Worm (Caenorhabditis elegans) whole organism, early embryonic: ENCODE measurements around the gene H14N18.2.

Experiments used
- B0310.2 ChIP-seq: sonication (generic microtip); optimal IDR thresholded peaks from 2 replicates; lab custom pipeline; 2016; ENCODE audit warnings: mild to moderate bottlenecking, missing genetic modification characterization, missing compliant biosample characterization
- F13C5.2 ChIP-seq: sonication (generic microtip); optimal IDR thresholded peaks from 2 replicates; lab custom pipeline; 2017; ENCODE audit warnings: mild to moderate bottlenecking, missing genetic modification characterization, inconsistent platforms, missing compliant biosample characterization
- aly-1 ChIP-seq: sonication (generic microtip); optimal IDR thresholded peaks from 2 replicates; lab custom pipeline; 2016; ENCODE audit warnings: missing genetic modification characterization, missing compliant biosample characterization
- ama-1 ChIP-seq: fragments of 150-350 bp; optimal IDR thresholded peaks from 2 replicates; lab custom pipeline; 2014
- ceh-13 ChIP-seq: fragments of 200-800 bp; sonication (Bioruptor generic); optimal IDR thresholded peaks from 2 replicates; lab custom pipeline; 2018; ENCODE audit warnings: mild to moderate bottlenecking, missing genetic modification characterization, missing compliant biosample characterization
- ceh-36 ChIP-seq: sonication (generic microtip); optimal IDR thresholded peaks from 2 replicates; lab custom pipeline; 2016; ENCODE audit warnings: missing genetic modification characterization, inconsistent platforms, missing compliant biosample characterization
- ets-7 ChIP-seq: sonication (generic microtip); optimal IDR thresholded peaks from 2 replicates; lab custom pipeline; 2016; ENCODE audit warnings: missing genotype, missing genetic modification characterization, missing compliant biosample characterization
- flt-1 ChIP-seq: fragments of 200-800 bp; sonication (Bioruptor generic); IDR thresholded peaks from 2 replicates; pipeline ENCODE4 v1.3.6; 2022; ENCODE audit warnings: missing genetic modification characterization, missing compliant biosample characterization
- hmbx-1 ChIP-seq: sonication (generic microtip); optimal IDR thresholded peaks from 2 replicates; lab custom pipeline; 2016; ENCODE audit warnings: mild to moderate bottlenecking, missing genetic modification characterization, missing compliant biosample characterization
- hmg-4 ChIP-seq: fragments of 200-800 bp; sonication (Bioruptor generic); optimal IDR thresholded peaks from 2 replicates; lab custom pipeline; 2018; ENCODE audit warnings: mild to moderate bottlenecking, missing genetic modification characterization, missing compliant biosample characterization
- hnd-1 ChIP-seq: sonication (generic microtip); optimal IDR thresholded peaks from 2 replicates; lab custom pipeline; 2016; ENCODE audit warnings: missing genetic modification characterization, missing compliant biosample characterization
- pes-1 ChIP-seq: fragments of 200-800 bp; sonication (Bioruptor generic); IDR thresholded peaks from 2 replicates; pipeline ENCODE4 v1.3.6; 2022; ENCODE audit warnings: missing genetic modification reagents, missing genetic modification characterization, missing compliant biosample characterization
- scrt-1 ChIP-seq: fragments of 200-800 bp; sonication (Bioruptor generic); IDR thresholded peaks from 2 replicates; pipeline ENCODE4 v1.3.6; 2022; ENCODE audit warnings: missing genetic modification characterization, missing compliant biosample characterization
- sea-1 ChIP-seq: fragments of 200-800 bp; sonication (Bioruptor generic); conservative IDR thresholded peaks from 2 replicates; pipeline ENCODE4 v1.3.6; 2022; ENCODE audit warnings: missing genetic modification characterization, missing compliant biosample characterization
- tbx-11 ChIP-seq: fragments of 200-800 bp; sonication (Bioruptor generic); IDR thresholded peaks from 2 replicates; pipeline ENCODE4 v1.3.6; 2022; ENCODE audit warnings: missing genetic modification characterization, missing compliant biosample characterization
- tbx-37 ChIP-seq: fragments of 200-800 bp; sonication (Bioruptor generic); conservative IDR thresholded peaks from 2 replicates; pipeline ENCODE4 v1.3.6; 2022; ENCODE audit warnings: missing genetic modification reagents, missing genetic modification characterization, missing compliant biosample characterization
- tra-4 ChIP-seq: sonication (generic microtip); optimal IDR thresholded peaks from 2 replicates; lab custom pipeline; 2017; ENCODE audit warnings: missing genetic modification characterization, missing compliant biosample characterization

Gene H14N18.2

ce11 chrV:8922781-8923180 is 9.6 kb upstream of the H14N18.2 start, which contains the start of gene ttr-47:
Gene ttr-47 (plus strand): TSS chrV:8923088.
- TF ChIP-seq ets-7 (tag; lab: Kevin White, UChicago) (no peak), ceh-36 (tag; lab: Kevin White, UChicago) (no peak), hmbx-1 (no peak), tbx-11 (GFP tag; lab: Robert Waterston, UW) (no peak), aly-1 (tag; lab: Kevin White, UChicago) (no peak), B0310.2 (tag; lab: Kevin White, UChicago) (no peak), hnd-1 (no peak), tra-4 (no peak), scrt-1 (no peak), ceh-13 (GFP tag; lab: Kevin White, UChicago) (no peak), F13C5.2 (tag; lab: Kevin White, UChicago) (no peak), hmg-4 (no peak), tbx-37 (GFP tag; lab: Robert Waterston, UW) (no peak), sea-1 (GFP tag; lab: Robert Waterston, UW) (no peak), flt-1 (GFP tag; lab: Robert Waterston, UW) (no peak), ama-1 (no peak), pes-1 (no peak)

ce11 chrV:8927715-8928114 is 4.7 kb upstream of the H14N18.2 start:
- no peak for TF ChIP-seq ceh-36 (tag; lab: Kevin White, UChicago)
- no peak for TF ChIP-seq F13C5.2 (tag; lab: Kevin White, UChicago)
- TF ChIP-seq hnd-1: no peak
- no peak for TF ChIP-seq sea-1 (GFP tag; lab: Robert Waterston, UW)
- no peak for TF ChIP-seq hmg-4
- TF ChIP-seq aly-1 (tag; lab: Kevin White, UChicago): no peak
- no peak for TF ChIP-seq pes-1
- no peak for TF ChIP-seq ceh-13 (GFP tag; lab: Kevin White, UChicago)
- no peak for TF ChIP-seq flt-1 (GFP tag; lab: Robert Waterston, UW)
- TF ChIP-seq tbx-37 (GFP tag; lab: Robert Waterston, UW): no peak
- TF ChIP-seq ets-7 (tag; lab: Kevin White, UChicago): no peak
- no peak for TF ChIP-seq hmbx-1
- TF ChIP-seq scrt-1: no peak
- TF ChIP-seq B0310.2 (tag; lab: Kevin White, UChicago): no peak
- TF ChIP-seq ama-1: no peak
- no peak for TF ChIP-seq tra-4
- TF ChIP-seq tbx-11 (GFP tag; lab: Robert Waterston, UW): no peak

- TF ChIP-seq sea-1 (GFP tag; lab: Robert Waterston, UW) (no peak), F13C5.2 (tag; lab: Kevin White, UChicago) (no peak), B0310.2 (tag; lab: Kevin White, UChicago) (no peak), hmbx-1 (no peak), hnd-1 (no peak), hmg-4 (no peak), ets-7 (tag; lab: Kevin White, UChicago) (no peak), pes-1 (no peak), ama-1 (no peak)
Observed at ce11 chrV:8928967-8929366, 3.5 kb upstream of the H14N18.2 start, which contains the start of gene H14N18.4. Gene H14N18.4 (minus strand): TSS chrV:8928978.

- TF ChIP-seq F13C5.2 (tag; lab: Kevin White, UChicago) (no peak), ceh-13 (GFP tag; lab: Kevin White, UChicago) (no peak), tra-4 (no peak), hnd-1 (no peak), sea-1 (GFP tag; lab: Robert Waterston, UW) (no peak), ceh-36 (tag; lab: Kevin White, UChicago) (no peak), hmbx-1 (no peak), ets-7 (tag; lab: Kevin White, UChicago) (no peak), tbx-11 (GFP tag; lab: Robert Waterston, UW) (no peak), flt-1 (GFP tag; lab: Robert Waterston, UW) (no peak), tbx-37 (GFP tag; lab: Robert Waterston, UW) (no peak), B0310.2 (tag; lab: Kevin White, UChicago) (no peak), aly-1 (tag; lab: Kevin White, UChicago) (no peak), ama-1 (no peak), hmg-4 (no peak), pes-1 (no peak)
Observed at ce11 chrV:8934264-8934663, 1.8 kb downstream of the H14N18.2 start.

ce11 chrV:8935104-8935503 is 2.7 kb downstream of the H14N18.2 start:
- TF ChIP-seq ceh-13 (GFP tag; lab: Kevin White, UChicago) (no peak), ceh-36 (tag; lab: Kevin White, UChicago) (no peak), tra-4 (no peak), ama-1 (no peak), B0310.2 (tag; lab: Kevin White, UChicago) (no peak), scrt-1 (no peak), hnd-1 (no peak), flt-1 (GFP tag; lab: Robert Waterston, UW) (no peak), sea-1 (GFP tag; lab: Robert Waterston, UW) (no peak), ets-7 (tag; lab: Kevin White, UChicago) (no peak), aly-1 (tag; lab: Kevin White, UChicago) (no peak), hmg-4 (no peak), pes-1 (no peak), hmbx-1 (no peak), tbx-37 (GFP tag; lab: Robert Waterston, UW) (no peak), F13C5.2 (tag; lab: Kevin White, UChicago) (no peak), tbx-11 (GFP tag; lab: Robert Waterston, UW) (no peak)

ce11 chrV:8936184-8936589 is 3.8 kb downstream of the H14N18.2 start, which contains the start of gene unc-23:
Gene unc-23 (plus strand): TSS chrV:8936359.
- TF ChIP-seq hmg-4: no peak
- no peak for TF ChIP-seq F13C5.2 (tag; lab: Kevin White, UChicago)
- no peak for TF ChIP-seq sea-1 (GFP tag; lab: Robert Waterston, UW)
- TF ChIP-seq hnd-1: no peak
- no peak for TF ChIP-seq ceh-13 (GFP tag; lab: Kevin White, UChicago)
- TF ChIP-seq flt-1 (GFP tag; lab: Robert Waterston, UW): no peak
- no peak for TF ChIP-seq tra-4
- no peak for TF ChIP-seq tbx-37 (GFP tag; lab: Robert Waterston, UW)
- no peak for TF ChIP-seq ceh-36 (tag; lab: Kevin White, UChicago)
- no peak for TF ChIP-seq tbx-11 (GFP tag; lab: Robert Waterston, UW)
- no peak for TF ChIP-seq scrt-1
- TF ChIP-seq ets-7 (tag; lab: Kevin White, UChicago): no peak
- TF ChIP-seq ama-1: no peak
- no peak for TF ChIP-seq pes-1
- no peak for TF ChIP-seq hmbx-1
- no peak for TF ChIP-seq B0310.2 (tag; lab: Kevin White, UChicago)
- TF ChIP-seq aly-1 (tag; lab: Kevin White, UChicago): no peak
